Worm (Caenorhabditis elegans): Measurements from ENCODE around the gene fbxb-115.

ce11 chrV:19217675-19218074, 22.4 kb downstream of the fbxb-115 start, which contains the start of gene oac-49:
- TF ChIP-seq scrt-1 (GFP tag; IDR thresholded peaks at IDR 0.05): no peak
- no peak for TF ChIP-seq tbx-11 (GFP tag; IDR thresholded peaks at IDR 0.05)
- TF ChIP-seq flt-1 (GFP tag; IDR thresholded peaks at IDR 0.05): no peak
- no peak for TF ChIP-seq aly-1 (tag; optimal IDR thresholded peaks at IDR 0.05)
- TF ChIP-seq ama-1 (optimal IDR thresholded peaks at IDR 0.05): no peak
- TF ChIP-seq ets-7 (tag; optimal IDR thresholded peaks at IDR 0.05): no peak
- no peak for TF ChIP-seq tra-4 (tag; optimal IDR thresholded peaks at IDR 0.05)
- no peak for TF ChIP-seq pes-1 (GFP tag; IDR thresholded peaks at IDR 0.05)
- no peak for TF ChIP-seq hmg-4 (GFP tag; optimal IDR thresholded peaks at IDR 0.05)

Measured in whole organism, early embryonic.